Worm (Caenorhabditis elegans) whole organism, L4 larva: ENCODE data around the gene M176.5.
"Not testable (repeated sequence)": the region's sequence is repeated elsewhere in the genome, so short reads cannot be mapped to it uniquely, and the experiment has no call there.

Source experiments
- aha-1 ChIP-seq: fragments of 150-350 bp; peaks from one replicate; lab custom pipeline; 2014; ENCODE audit warnings: missing biosample characterization, missing genetic modification characterization
- aly-2 ChIP-seq: sonication (generic microtip); optimal IDR thresholded peaks from 2 replicates; lab custom pipeline; 2018; ENCODE audit warnings: missing biosample characterization, missing genetic modification characterization
- ama-1 ChIP-seq: fragments of 150-350 bp; optimal IDR thresholded peaks from 2 replicates; lab custom pipeline; 2014; ENCODE audit warnings: inconsistent platforms, mixed read lengths
- ceh-32 ChIP-seq: sonication (generic microtip); optimal IDR thresholded peaks from 2 replicates; lab custom pipeline; 2016; ENCODE audit warnings: mild to moderate bottlenecking, missing genetic modification characterization, missing compliant biosample characterization; ENCODE audit not compliant: poor library complexity
- lin-39 ChIP-seq: fragments of 150-350 bp; optimal IDR thresholded peaks from 2 replicates; lab custom pipeline; 2014; ENCODE audit warnings: missing biosample characterization, missing genetic modification reagents, missing genetic modification characterization
- nhr-6 ChIP-seq: fragments of 150-350 bp; optimal IDR thresholded peaks from 2 replicates; lab custom pipeline; 2014; ENCODE audit warnings: missing biosample characterization, missing genetic modification characterization
- unc-62 ChIP-seq, 3 experiments: fragments of 150-350 bp in 1 of 3; sonication (generic microtip); optimal IDR thresholded peaks in 2 of 3; peaks in 1 of 3; 1 replicate in 1 of 3; 2 replicates in 2 of 3; lab custom pipeline; 2014 to 2017; ENCODE audit warnings: missing biosample characterization in 3 of 3, missing genetic modification characterization in 3 of 3, missing genetic modification reagents in 3 of 3, missing genotype in 1 of 3

DNA sequence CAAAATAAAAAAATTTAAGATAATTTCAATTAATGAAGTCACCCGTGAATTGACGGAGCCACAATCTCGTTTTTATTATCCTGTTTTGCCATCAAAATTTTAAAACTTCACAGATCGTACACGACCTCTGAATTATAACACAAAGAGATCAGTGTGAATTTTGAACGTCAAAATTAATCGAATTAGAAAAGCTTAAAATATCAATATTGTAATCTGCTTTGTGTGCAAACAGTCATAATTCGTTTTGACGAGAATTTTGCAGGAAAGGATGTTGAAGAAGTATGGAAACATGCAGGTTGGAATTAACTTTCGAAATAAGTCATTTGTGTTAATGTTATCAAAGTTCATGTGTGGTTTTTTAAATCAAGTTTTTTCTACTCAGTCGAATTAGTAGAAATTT is 34.3 kb upstream of the M176.5 start, which contains the start of gene chil-21:
- TF ChIP-seq aly-2 (tag; lab: Kevin White, UChicago); ama-1 (lab: Kevin White, UChicago); ceh-32 (tag; lab: Kevin White, UChicago); nhr-6 (tag; lab: Kevin White, UChicago); lin-39 (tag; lab: Kevin White, UChicago); aha-1; unc-62 (GFP tag; optimal IDR thresholded peaks at IDR 0.05 in 1 of 2; lab: Kevin White, UChicago); unc-62 (tag; optimal IDR thresholded peaks at IDR 0.05; lab: Kevin White, UChicago): not testable (repeated sequence)
